Fruit fly (Drosophila melanogaster): ENCODE measurements around the gene CG8907.

- no peak for TF ChIP-seq CG8478 (optimal IDR thresholded peaks at IDR 0.05)
- no peak for TF ChIP-seq CTCF (optimal IDR thresholded peaks at IDR 0.05)
Observed at dm6 chr3R:17007336-17007735, 733 bp upstream of the CG8907 start.

Data from S2 (cell line).